Fruit fly (Drosophila melanogaster) whole organism, embryonic: Measurements from ENCODE around the gene T48.
A peak's percentile ranks its signal among the peaks of the same experiment; 100 is the strongest.

ENCODE experiments used
- Atf6 ChIP-seq: fragments of 200-800 bp; sonication (Bioruptor generic); IDR thresholded peaks from 2 replicates; pipeline ENCODE4 v1.3.6; 2022; ENCODE audit warnings: missing biosample characterization, missing genetic modification characterization
- BEAF-32 ChIP-seq: fragments of 200-800 bp; sonication (Bioruptor generic); optimal IDR thresholded peaks from 3 replicates; lab custom pipeline; 2017; ENCODE audit warnings: missing biosample characterization, missing genetic modification characterization, mild to moderate bottlenecking, moderate library complexity, missing genetic modification reagents
- CG10147 ChIP-seq: fragments of 200-800 bp; sonication (Bioruptor generic); optimal IDR thresholded peaks from 2 replicates; lab custom pipeline; 2019; ENCODE audit warnings: missing biosample characterization, mild to moderate bottlenecking, missing genetic modification characterization, moderate library complexity
- CG10321 ChIP-seq: fragments of 200-800 bp; sonication (Bioruptor generic); IDR thresholded peaks from 2 replicates; pipeline ENCODE4 v1.3.6; 2022; ENCODE audit warnings: missing biosample characterization, missing genetic modification characterization
- CG10366 ChIP-seq: fragments of 200-800 bp; sonication (Bioruptor generic); IDR thresholded peaks from 2 replicates; pipeline ENCODE4 v1.3.6; 2022; ENCODE audit warnings: missing biosample characterization, missing genetic modification characterization
- CG11560 ChIP-seq: fragments of 200-800 bp; sonication (Bioruptor generic); IDR thresholded peaks from 3 replicates; pipeline ENCODE4 v1.3.6; 2022; ENCODE audit warnings: missing biosample characterization, missing genetic modification characterization
- CG14014 ChIP-seq: fragments of 200-800 bp; sonication (Bioruptor generic); IDR thresholded peaks from 2 replicates; pipeline ENCODE4 v1.3.6; 2022; ENCODE audit warnings: missing biosample characterization, missing genetic modification characterization
- CG15073 ChIP-seq: fragments of 200-800 bp; sonication (Bioruptor generic); optimal IDR thresholded peaks from 2 replicates; lab custom pipeline; 2016; ENCODE audit warnings: missing biosample characterization, missing genetic modification characterization
- CG17829 ChIP-seq: fragments of 200-800 bp; optimal IDR thresholded peaks from 2 replicates; lab custom pipeline; 2019; ENCODE audit warnings: missing biosample characterization, mild to moderate bottlenecking, missing genetic modification characterization, moderate library complexity
- CG2120 ChIP-seq: fragments of 200-800 bp; sonication (Bioruptor generic); optimal IDR thresholded peaks from 3 replicates; lab custom pipeline; 2016; ENCODE audit warnings: missing biosample characterization, missing genetic modification characterization
- CG2129 ChIP-seq: fragments of 200-800 bp; sonication (Bioruptor generic); IDR thresholded peaks from 2 replicates; pipeline ENCODE4 v1.3.6; 2022; ENCODE audit warnings: missing biosample characterization, missing genetic modification characterization; ENCODE audit not compliant: partially characterized antibody
- CG2712 ChIP-seq: fragments of 200-800 bp; optimal IDR thresholded peaks from 3 replicates; lab custom pipeline; 2019; ENCODE audit warnings: missing biosample characterization, mild to moderate bottlenecking, missing genetic modification characterization, moderate library complexity
- CG32532 ChIP-seq: fragments of 200-800 bp; sonication (Bioruptor generic); IDR thresholded peaks from 2 replicates; pipeline ENCODE4 v1.3.6; 2022; ENCODE audit warnings: missing biosample characterization, missing genetic modification characterization
- CG33557 ChIP-seq: fragments of 200-800 bp; sonication (Bioruptor generic); optimal IDR thresholded peaks from 2 replicates; lab custom pipeline; 2019; ENCODE audit warnings: missing biosample characterization, mild to moderate bottlenecking, missing genetic modification characterization, moderate library complexity
- CG34376 ChIP-seq: fragments of 200-800 bp; sonication (Bioruptor generic); optimal IDR thresholded peaks from 2 replicates; lab custom pipeline; 2018; ENCODE audit warnings: missing biosample characterization, mild to moderate bottlenecking, missing genetic modification characterization
- CG3838 ChIP-seq: fragments of 200-800 bp; sonication (Bioruptor generic); optimal IDR thresholded peaks from 3 replicates; lab custom pipeline; 2016; ENCODE audit warnings: missing biosample characterization, missing genetic modification characterization
- CG5245 ChIP-seq: fragments of 200-800 bp; sonication (Bioruptor generic); optimal IDR thresholded peaks from 3 replicates; lab custom pipeline; 2016; ENCODE audit warnings: missing biosample characterization, missing genetic modification characterization
- CG7786 ChIP-seq: fragments of 200-800 bp; sonication (Bioruptor generic); optimal IDR thresholded peaks from 2 replicates; lab custom pipeline; 2016; ENCODE audit warnings: missing biosample characterization, missing genetic modification characterization
- CG9437 ChIP-seq: fragments of 200-800 bp; sonication (Bioruptor generic); optimal IDR thresholded peaks from 2 replicates; lab custom pipeline; 2018; ENCODE audit warnings: missing biosample characterization, mild to moderate bottlenecking, missing genetic modification characterization
- HmgD ChIP-seq: fragments of 200-800 bp; sonication (Bioruptor generic); optimal IDR thresholded peaks from 3 replicates; lab custom pipeline; 2016; ENCODE audit warnings: missing biosample characterization, missing genetic modification characterization
- Hr51 ChIP-seq, 2 experiments: fragments of 200-800 bp; sonication (Bioruptor generic); optimal IDR thresholded peaks; 2 replicates in 1 of 2; 3 replicates in 1 of 2; lab custom pipeline; 2016 to 2018; ENCODE audit warnings: missing biosample characterization in 2 of 2, missing genetic modification characterization in 2 of 2, mild to moderate bottlenecking in 1 of 2, moderate library complexity in 1 of 2
- Lhr ChIP-seq: fragments of 200-800 bp; sonication (Bioruptor generic); optimal IDR thresholded peaks from 3 replicates; lab custom pipeline; 2017; ENCODE audit warnings: mild to moderate bottlenecking, missing biosample characterization, missing genetic modification reagents, missing genetic modification characterization
- MBD-R2 ChIP-seq: fragments of 200-800 bp; sonication (Bioruptor generic); IDR thresholded peaks from 2 replicates; pipeline ENCODE4 v1.3.6; 2022; ENCODE audit warnings: missing biosample characterization, missing genetic modification characterization
- MTF-1 ChIP-seq: fragments of 200-800 bp; sonication (Bioruptor generic); optimal IDR thresholded peaks from 2 replicates; lab custom pipeline; 2018; ENCODE audit warnings: missing biosample characterization, mild to moderate bottlenecking, missing genetic modification characterization, borderline replicate concordance
- Optix ChIP-seq: fragments of 200-800 bp; sonication (Bioruptor generic); IDR thresholded peaks from 3 replicates; pipeline ENCODE4 v1.3.6; 2022; ENCODE audit warnings: missing biosample characterization, missing genetic modification characterization
- al ChIP-seq: fragments of 200-800 bp; sonication (Bioruptor generic); IDR thresholded peaks from 2 replicates; pipeline ENCODE4 v1.3.6; 2022; ENCODE audit warnings: missing biosample characterization, missing genetic modification characterization
- amos ChIP-seq: fragments of 200-800 bp; sonication (Bioruptor generic); IDR thresholded peaks from 2 replicates; pipeline ENCODE4 v1.3.6; 2022; ENCODE audit warnings: missing biosample characterization, missing genetic modification characterization; ENCODE audit not compliant: partially characterized antibody
- btn ChIP-seq: fragments of 200-800 bp; sonication (Bioruptor generic); optimal IDR thresholded peaks from 2 replicates; lab custom pipeline; 2016; ENCODE audit warnings: missing biosample characterization, missing genetic modification characterization
- chif ChIP-seq, 2 experiments: fragments of 200-800 bp; sonication (Bioruptor generic); optimal IDR thresholded peaks; 3 replicates each; lab custom pipeline; 2016; ENCODE audit warnings: missing biosample characterization in 2 of 2, missing genetic modification characterization in 2 of 2
- danr ChIP-seq: fragments of 200-800 bp; sonication (Bioruptor generic); IDR thresholded peaks from 2 replicates; pipeline ENCODE4 v1.3.6; 2022; ENCODE audit warnings: missing biosample characterization, missing genetic modification characterization
- ham ChIP-seq: fragments of 200-800 bp; sonication (Bioruptor generic); IDR thresholded peaks from 2 replicates; pipeline ENCODE4 v1.3.6; 2022; ENCODE audit warnings: missing biosample characterization, missing genetic modification characterization
- hkb ChIP-seq, 2 experiments: fragments of 200-800 bp in 1 of 2; fragments of >200 bp in 1 of 2; sonication (Bioruptor generic) in 1 of 2; IDR thresholded peaks in 1 of 2; optimal IDR thresholded peaks in 1 of 2; 2 replicates each; pipeline versions ENCODE4 v1.3.6 to Lab custom; 2017 to 2022; ENCODE audit warnings: missing biosample characterization in 1 of 2, missing genetic modification characterization in 1 of 2
- inv ChIP-seq: fragments of 200-800 bp; sonication (Bioruptor generic); IDR thresholded peaks from 2 replicates; pipeline ENCODE4 v1.3.6; 2022; ENCODE audit warnings: missing biosample characterization, missing genetic modification characterization; ENCODE audit not compliant: partially characterized antibody
- lola ChIP-seq, 3 experiments: fragments of >200 bp in 2 of 3; fragments of 200-800 bp in 1 of 3; sonication (Bioruptor generic) in 1 of 3; optimal IDR thresholded peaks; 2 replicates each; lab custom pipeline; 2017 to 2019; ENCODE audit warnings: missing biosample characterization in 3 of 3, missing genetic modification characterization in 3 of 3, mild to moderate bottlenecking in 1 of 3, moderate library complexity in 1 of 3
- lov ChIP-seq, 2 experiments: fragments of 200-800 bp in 1 of 2; fragments of >200 bp in 1 of 2; sonication (Bioruptor generic) in 1 of 2; IDR thresholded peaks in 1 of 2; optimal IDR thresholded peaks in 1 of 2; 2 replicates in 1 of 2; 3 replicates in 1 of 2; pipeline versions ENCODE4 v1.3.6 to Lab custom; 2017 to 2022; ENCODE audit warnings: missing biosample characterization in 1 of 2, missing genetic modification characterization in 1 of 2
- mam ChIP-seq: fragments of 200-800 bp; sonication (Bioruptor generic); optimal IDR thresholded peaks from 3 replicates; lab custom pipeline; 2016; ENCODE audit warnings: missing biosample characterization, missing genetic modification characterization
- mirr ChIP-seq: fragments of 200-800 bp; sonication (Bioruptor generic); optimal IDR thresholded peaks from 3 replicates; lab custom pipeline; 2018; ENCODE audit warnings: missing biosample characterization, mild to moderate bottlenecking, missing genetic modification characterization
- nau ChIP-seq: fragments of 200-800 bp; sonication (Bioruptor generic); optimal IDR thresholded peaks from 3 replicates; lab custom pipeline; 2017; ENCODE audit warnings: missing biosample characterization, mild to moderate bottlenecking, missing genetic modification characterization, missing genetic modification reagents
- odd ChIP-seq: fragments of 200-800 bp; sonication (Bioruptor generic); optimal IDR thresholded peaks from 2 replicates; lab custom pipeline; 2017; ENCODE audit warnings: missing biosample characterization, mild to moderate bottlenecking, missing genetic modification characterization
- onecut ChIP-seq: fragments of 200-800 bp; sonication (Bioruptor generic); IDR thresholded peaks from 2 replicates; pipeline ENCODE4 v1.3.6; 2022; ENCODE audit warnings: missing biosample characterization, missing genetic modification characterization
- p53 ChIP-seq: fragments of 200-800 bp; sonication (Bioruptor generic); optimal IDR thresholded peaks from 2 replicates; lab custom pipeline; 2016; ENCODE audit warnings: missing biosample characterization, missing genetic modification characterization
- prd ChIP-seq, 3 experiments: fragments of >200 bp in 2 of 3; fragments of 200-800 bp in 1 of 3; sonication (Bioruptor generic) in 1 of 3; optimal IDR thresholded peaks in 2 of 3; IDR thresholded peaks in 1 of 3; 2 replicates in 2 of 3; 3 replicates in 1 of 3; pipeline versions ENCODE4 v1.3.6 to Lab custom; 2017 to 2022; ENCODE audit warnings: missing biosample characterization in 1 of 3, missing genetic modification characterization in 1 of 3
- pzg ChIP-seq: fragments of 200-800 bp; sonication (Bioruptor generic); optimal IDR thresholded peaks from 3 replicates; lab custom pipeline; 2018; ENCODE audit warnings: missing biosample characterization, mild to moderate bottlenecking, missing genetic modification characterization, moderate library complexity
- seq ChIP-seq: fragments of 200-800 bp; sonication (Bioruptor generic); IDR thresholded peaks from 2 replicates; pipeline ENCODE4 v1.3.6; 2022; ENCODE audit warnings: missing biosample characterization, missing genetic modification characterization
- tgo ChIP-seq: fragments of 200-800 bp; sonication (Bioruptor generic); IDR thresholded peaks from 3 replicates; pipeline ENCODE4 v1.3.6; 2022; ENCODE audit warnings: missing biosample characterization, missing genetic modification characterization
- tup ChIP-seq: fragments of 200-800 bp; sonication (Bioruptor generic); optimal IDR thresholded peaks from 2 replicates; lab custom pipeline; 2016; ENCODE audit warnings: missing biosample characterization, mild to moderate bottlenecking, missing genetic modification characterization, moderate library complexity
- unc-4 ChIP-seq: fragments of 200-800 bp; sonication (Bioruptor generic); IDR thresholded peaks from 2 replicates; pipeline ENCODE4 v1.3.6; 2022; ENCODE audit warnings: missing biosample characterization, missing genetic modification characterization; ENCODE audit not compliant: partially characterized antibody

The T48 gene

dm6 chr3R:26923830-26924333, 42.3 kb downstream of the T48 start (continued):
- TF ChIP-seq p53 (GFP tag; lab: Kevin White, UChicago) (no peak), MBD-R2 (GFP tag; lab: Robert Waterston, UW) (no peak), al (peak; percentile 30; the same call in 1 of the 2 replicates), CG7786 (no peak), inv (no peak), CG10321 (GFP tag; lab: Robert Waterston, UW) (no peak), CG2712 (peak; percentile 40), onecut (0 out of 2 replicates have a peak, but pooled peaks have one; percentile 33), tup (GFP tag; lab: Kevin White, UChicago) (no peak), Lhr (GFP tag; lab: Kevin White, UChicago) (peak; percentile 9), lola (GFP tag; optimal IDR thresholded peaks at IDR 0.05; lab: Kevin White, UChicago) (peak in 1 of 3 experiments; percentile 6), CG2120 (GFP tag; lab: Kevin White, UChicago) (peak; percentile 4), HmgD (GFP tag; lab: Kevin White, UChicago) (no peak), hkb (optimal IDR thresholded peaks at IDR 0.05; lab: Kevin White, UChicago) (no peak), hkb (GFP tag; IDR thresholded peaks at IDR 0.05; lab: Robert Waterston, UW) (peak; percentile 57; the same call in 1 of the 2 replicates), odd (GFP tag; lab: Kevin White, UChicago) (peak; percentile 54), danr (GFP tag; lab: Robert Waterston, UW) (no peak), prd (optimal IDR thresholded peaks at IDR 0.05; lab: Kevin White, UChicago) (no peak), prd (GFP tag; IDR thresholded peaks at IDR 0.05; lab: Robert Waterston, UW) (peak; percentile 52; the same call in 2 of the 3 replicates), amos (GFP tag; lab: Robert Waterston, UW) (no peak), nau (GFP tag; lab: Kevin White, UChicago) (peak; percentile 52), CG17829 (tag; lab: Kevin White, UChicago) (peak; percentile 39), CG10147 (GFP tag; lab: Kevin White, UChicago) (peak; percentile 45), Optix (GFP tag; lab: Robert Waterston, UW) (no peak), seq (GFP tag; lab: Robert Waterston, UW) (no peak; the same call in 1 of the 2 replicates), CG15073 (GFP tag; lab: Kevin White, UChicago) (no peak), tgo (GFP tag; lab: Robert Waterston, UW) (peak; percentile 36; the same call in 2 of the 3 replicates), CG2129 (no peak), CG9437 (GFP tag; lab: Kevin White, UChicago) (peak; percentile 14), CG11560 (no peak), BEAF-32 (GFP tag; lab: Kevin White, UChicago) (no peak), CG14014 (GFP tag; lab: Robert Waterston, UW) (peak; percentile 47; the same call in 1 of the 2 replicates), unc-4 (GFP tag; lab: Robert Waterston, UW) (no peak), CG32532 (peak; percentile 31; the same call in 1 of the 2 replicates), ham (GFP tag; lab: Robert Waterston, UW) (no peak), lov (optimal IDR thresholded peaks at IDR 0.05; lab: Kevin White, UChicago) (no peak), lov (GFP tag; IDR thresholded peaks at IDR 0.05; lab: Robert Waterston, UW) (no peak), btn (GFP tag; lab: Kevin White, UChicago) (no peak), MTF-1 (peak; percentile 10), CG33557 (GFP tag; lab: Kevin White, UChicago) (peak; percentile 22), CG3838 (GFP tag; lab: Kevin White, UChicago) (no peak), Hr51 (GFP tag; optimal IDR thresholded peaks at IDR 0.05; lab: Kevin White, UChicago) (peak in 1 of 2 experiments; percentile 36), CG5245 (GFP tag; lab: Kevin White, UChicago) (no peak), mirr (no peak), chif (GFP tag; optimal IDR thresholded peaks at IDR 0.05; lab: Kevin White, UChicago) (peak in 1 of 2 experiments; percentile 7), CG10366 (GFP tag; lab: Robert Waterston, UW) (no peak), mam (GFP tag; lab: Kevin White, UChicago) (peak; percentile 31), CG34376 (no peak), Atf6 (peak; percentile 12; the same call in 1 of the 2 replicates), pzg (no peak)
